Fruit fly (Drosophila melanogaster) whole organism, adult: ENCODE data around the gene CG45073.

Experiments used
- CG11617 ChIP-seq: fragments of 200-800 bp; sonication (Bioruptor generic); optimal IDR thresholded peaks from 2 replicates; lab custom pipeline; 2017; ENCODE audit warnings: mild to moderate bottlenecking, missing biosample characterization, missing genetic modification reagents, missing genetic modification characterization
- CG12768 ChIP-seq: fragments of 200-800 bp; sonication (Bioruptor generic); optimal IDR thresholded peaks from 2 replicates; lab custom pipeline; 2017; ENCODE audit warnings: missing biosample characterization, missing genetic modification characterization, mild to moderate bottlenecking, moderate library complexity, missing genetic modification reagents
- CG1620 ChIP-seq: fragments of 200-800 bp; sonication (Bioruptor generic); optimal IDR thresholded peaks from 2 replicates; lab custom pipeline; 2016; ENCODE audit warnings: missing biosample characterization, missing genetic modification characterization
- CG33017 ChIP-seq: fragments of 200-800 bp; sonication (Bioruptor generic); optimal IDR thresholded peaks from 2 replicates; lab custom pipeline; 2018; ENCODE audit warnings: missing biosample characterization, mild to moderate bottlenecking, missing genetic modification characterization, moderate library complexity
- CG7045 ChIP-seq: fragments of 200-800 bp; sonication (Bioruptor generic); optimal IDR thresholded peaks from 2 replicates; lab custom pipeline; 2017; ENCODE audit warnings: missing biosample characterization, mild to moderate bottlenecking, missing genetic modification characterization
- CG7101 ChIP-seq: fragments of 200-800 bp; sonication (Bioruptor generic); optimal IDR thresholded peaks from 2 replicates; lab custom pipeline; 2018; ENCODE audit warnings: missing biosample characterization, mild to moderate bottlenecking, missing genetic modification characterization, moderate library complexity
- Clk ChIP-seq: fragments of 200-800 bp; sonication (Bioruptor generic); optimal IDR thresholded peaks from 2 replicates; lab custom pipeline; 2017; ENCODE audit warnings: missing biosample characterization, missing genetic modification characterization
- Hr96 ChIP-seq: fragments of 200-800 bp; sonication (Bioruptor generic); optimal IDR thresholded peaks from 2 replicates; lab custom pipeline; 2016; ENCODE audit warnings: missing biosample characterization, missing genetic modification characterization
- Mnt ChIP-seq: fragments of 200-800 bp; sonication (Bioruptor generic); optimal IDR thresholded peaks from 2 replicates; lab custom pipeline; 2016; ENCODE audit warnings: missing biosample characterization, mild to moderate bottlenecking, missing genetic modification characterization
- bab1 ChIP-seq: fragments of 200-800 bp; sonication (Bioruptor generic); optimal IDR thresholded peaks from 3 replicates; lab custom pipeline; 2019; ENCODE audit warnings: missing biosample characterization, mild to moderate bottlenecking, missing genetic modification characterization, moderate library complexity
- cnc ChIP-seq, 2 experiments: fragments of >200 bp; optimal IDR thresholded peaks; 2 replicates each; lab custom pipeline; 2017
- kay ChIP-seq: fragments of 200-800 bp; sonication (Bioruptor generic); peaks from one replicate; lab custom pipeline; 2016; ENCODE audit warnings: missing biosample characterization, missing genetic modification characterization, borderline replicate concordance

dm6 chr3R:30100325-30100975, 24.1 kb downstream of the CG45073 start:
- TF ChIP-seq CG33017 (no peak), CG1620 (GFP tag; lab: Kevin White, UChicago) (no peak), CG7045 (GFP tag; lab: Kevin White, UChicago) (no peak), bab1 (no peak), CG7101 (no peak), kay (GFP tag; lab: Kevin White, UChicago) (no peak), CG12768 (GFP tag; lab: Kevin White, UChicago) (no peak), Clk (no peak), cnc (optimal IDR thresholded peaks at IDR 0.05; lab: Kevin White, UChicago) (no peak), Hr96 (GFP tag; lab: Kevin White, UChicago) (peak; percentile 35), CG11617 (no peak), Mnt (GFP tag; lab: Kevin White, UChicago) (peak; percentile 15)
